Worm (Caenorhabditis elegans) whole organism, young adult: ENCODE measurements around the gene B0244.15.
A peak's percentile ranks its signal among the peaks of the same experiment; 100 is the strongest.

Source experiments
- D2030.7 ChIP-seq: fragments of 200-800 bp; sonication (Bioruptor generic); IDR thresholded peaks from 2 replicates; pipeline ENCODE4 v1.3.6; 2022; ENCODE audit warnings: missing genetic modification reagents, missing genetic modification characterization, missing compliant biosample characterization
- F22D6.2 ChIP-seq: sonication (generic microtip); optimal IDR thresholded peaks from 2 replicates; lab custom pipeline; 2016; ENCODE audit warnings: mild to moderate bottlenecking, missing genetic modification characterization, missing compliant biosample characterization
- F23B12.7 ChIP-seq: sonication (generic microtip); optimal IDR thresholded peaks from 2 replicates; lab custom pipeline; 2017; ENCODE audit warnings: missing genetic modification characterization, mild to moderate bottlenecking, missing compliant biosample characterization, antibody characterized with exemption, moderate library complexity; ENCODE audit not compliant: insufficient read depth
- T07F8.4 ChIP-seq: sonication (generic microtip); optimal IDR thresholded peaks from 2 replicates; lab custom pipeline; 2016; ENCODE audit warnings: mild to moderate bottlenecking, missing genetic modification characterization, moderate library complexity, missing compliant biosample characterization
- Y53F4B.3 ChIP-seq: fragments of 200-800 bp; sonication (Bioruptor generic); IDR thresholded peaks from 2 replicates; pipeline ENCODE4 v1.3.6; 2022; ENCODE audit warnings: missing genetic modification reagents, missing genetic modification characterization, missing compliant biosample characterization
- Y53G8AR.9 ChIP-seq: fragments of 200-800 bp; sonication (Bioruptor generic); conservative IDR thresholded peaks from 2 replicates; pipeline ENCODE4 v1.3.6; 2022; ENCODE audit warnings: missing genetic modification reagents, missing genetic modification characterization, missing compliant biosample characterization
- Y56A3A.18 ChIP-seq: fragments of 200-800 bp; sonication (Bioruptor generic); IDR thresholded peaks from 2 replicates; pipeline ENCODE4 v1.3.6; 2022; ENCODE audit warnings: missing genetic modification reagents, missing genetic modification characterization, missing compliant biosample characterization
- Y67H2A.10 ChIP-seq: fragments of 200-800 bp; sonication (Bioruptor generic); conservative IDR thresholded peaks from 2 replicates; pipeline ENCODE4 v1.3.6; 2022; ENCODE audit warnings: missing genetic modification reagents, missing genetic modification characterization, missing compliant biosample characterization
- Y95B8A.8 ChIP-seq: fragments of 200-800 bp; sonication (Bioruptor generic); IDR thresholded peaks from 2 replicates; pipeline ENCODE4 v1.3.6; 2022; ENCODE audit warnings: missing genetic modification reagents, missing genetic modification characterization, missing compliant biosample characterization
- athp-1 ChIP-seq: sonication (generic microtip); optimal IDR thresholded peaks from 2 replicates; lab custom pipeline; 2017; ENCODE audit warnings: mild to moderate bottlenecking, missing genetic modification characterization, missing compliant biosample characterization
- attf-5 ChIP-seq: fragments of 200-800 bp; sonication (Bioruptor generic); optimal IDR thresholded peaks from 2 replicates; lab custom pipeline; 2018; ENCODE audit warnings: mild to moderate bottlenecking, missing genetic modification characterization, missing compliant biosample characterization
- attf-6 ChIP-seq: fragments of 200-800 bp; sonication (Bioruptor generic); IDR thresholded peaks from 2 replicates; pipeline ENCODE4 v1.3.6; 2022; ENCODE audit warnings: missing genetic modification reagents, missing genetic modification characterization, missing compliant biosample characterization
- bed-1 ChIP-seq: fragments of 200-800 bp; sonication (Bioruptor generic); IDR thresholded peaks from 2 replicates; pipeline ENCODE4 v1.3.6; 2022; ENCODE audit warnings: missing genetic modification reagents, missing genetic modification characterization, missing compliant biosample characterization
- ccch-3 ChIP-seq: fragments of 200-800 bp; sonication (Bioruptor generic); optimal IDR thresholded peaks from 2 replicates; lab custom pipeline; 2018; ENCODE audit warnings: mild to moderate bottlenecking, missing genetic modification characterization, missing compliant biosample characterization
- cebp-2 ChIP-seq: fragments of 200-800 bp; sonication (Bioruptor generic); IDR thresholded peaks from 2 replicates; pipeline ENCODE4 v1.3.6; 2022; ENCODE audit warnings: missing genetic modification characterization, missing compliant biosample characterization
- ceh-40 ChIP-seq: fragments of 200-800 bp; sonication (Bioruptor generic); IDR thresholded peaks from 2 replicates; pipeline ENCODE4 v1.3.6; 2022; ENCODE audit warnings: missing genetic modification characterization, missing compliant biosample characterization
- chd-7 ChIP-seq: sonication (generic microtip); optimal IDR thresholded peaks from 2 replicates; lab custom pipeline; 2016; ENCODE audit warnings: mild to moderate bottlenecking, missing genetic modification characterization, moderate library complexity, missing compliant biosample characterization
- dox-1 ChIP-seq: fragments of 200-800 bp; sonication (Bioruptor generic); IDR thresholded peaks from 2 replicates; pipeline ENCODE4 v1.3.6; 2022; ENCODE audit warnings: missing genetic modification reagents, missing genetic modification characterization, missing compliant biosample characterization
- dpl-1 ChIP-seq: fragments of 150-350 bp; optimal IDR thresholded peaks from 2 replicates; lab custom pipeline; 2014; ENCODE audit warnings: missing biosample characterization, missing genetic modification reagents, missing genetic modification characterization
- efl-1 ChIP-seq: fragments of 150-350 bp; optimal IDR thresholded peaks from 2 replicates; lab custom pipeline; 2014; ENCODE audit warnings: missing biosample characterization, missing genetic modification reagents, missing genetic modification characterization
- egrh-3 ChIP-seq: fragments of 200-800 bp; sonication (Bioruptor generic); IDR thresholded peaks from 2 replicates; pipeline ENCODE4 v1.3.6; 2022; ENCODE audit warnings: missing genetic modification reagents, missing genetic modification characterization, missing compliant biosample characterization
- ekl-4 ChIP-seq: fragments of 200-800 bp; sonication (Bioruptor generic); IDR thresholded peaks from 2 replicates; pipeline ENCODE4 v1.3.6; 2022; ENCODE audit warnings: missing genetic modification reagents, missing genetic modification characterization, missing compliant biosample characterization
- ets-4 ChIP-seq: fragments of 200-800 bp; sonication (Bioruptor generic); optimal IDR thresholded peaks from 2 replicates; lab custom pipeline; 2018; ENCODE audit warnings: mild to moderate bottlenecking, missing genetic modification characterization, missing compliant biosample characterization
- fkh-3 ChIP-seq: sonication (generic microtip); optimal IDR thresholded peaks from 2 replicates; lab custom pipeline; 2016; ENCODE audit warnings: mild to moderate bottlenecking, missing genetic modification characterization, missing compliant biosample characterization
- him-1 ChIP-seq: sonication (generic microtip); optimal IDR thresholded peaks from 2 replicates; lab custom pipeline; 2016; ENCODE audit warnings: missing genotype, missing genetic modification reagents, missing genetic modification characterization, missing compliant biosample characterization
- lin-35 ChIP-seq, 3 experiments: fragments of 150-350 bp in 2 of 3; sonication (generic microtip) in 1 of 3; optimal IDR thresholded peaks; 2 replicates each; lab custom pipeline; 2014 to 2018; ENCODE audit warnings: missing biosample characterization in 3 of 3, missing genetic modification characterization in 3 of 3, missing genetic modification reagents in 3 of 3
- lin-40 ChIP-seq: sonication (generic microtip); optimal IDR thresholded peaks from 2 replicates; lab custom pipeline; 2016; ENCODE audit warnings: missing genetic modification characterization, mild to moderate bottlenecking, missing compliant biosample characterization, missing genotype, missing genetic modification reagents
- lsy-27 ChIP-seq: sonication (generic microtip); optimal IDR thresholded peaks from 2 replicates; lab custom pipeline; 2017; ENCODE audit warnings: missing genetic modification characterization, mild to moderate bottlenecking, missing compliant biosample characterization, antibody characterized with exemption, missing genotype, borderline replicate concordance; ENCODE audit not compliant: insufficient read depth
- madf-3 ChIP-seq: fragments of 200-800 bp; sonication (Bioruptor generic); IDR thresholded peaks from 2 replicates; pipeline ENCODE4 v1.3.6; 2022; ENCODE audit warnings: missing genetic modification reagents, missing genetic modification characterization, missing compliant biosample characterization
- mcd-1 ChIP-seq: fragments of 200-800 bp; sonication (Bioruptor generic); IDR thresholded peaks from 2 replicates; pipeline ENCODE4 v1.3.6; 2022; ENCODE audit warnings: missing genetic modification reagents, missing genetic modification characterization, missing compliant biosample characterization
- mxl-1 ChIP-seq: sonication (generic microtip); optimal IDR thresholded peaks from 2 replicates; lab custom pipeline; 2016; ENCODE audit warnings: missing genetic modification characterization, missing compliant biosample characterization
- nfya-2 ChIP-seq: fragments of 200-800 bp; sonication (Bioruptor generic); IDR thresholded peaks from 2 replicates; pipeline ENCODE4 v1.3.6; 2022; ENCODE audit warnings: missing genetic modification reagents, missing genetic modification characterization, missing compliant biosample characterization
- nhr-179 ChIP-seq: sonication (generic microtip); optimal IDR thresholded peaks from 2 replicates; lab custom pipeline; 2016; ENCODE audit warnings: mild to moderate bottlenecking, missing genetic modification characterization, missing compliant biosample characterization
- nhr-27 ChIP-seq: fragments of 200-800 bp; sonication (Bioruptor generic); optimal IDR thresholded peaks from 2 replicates; lab custom pipeline; 2018; ENCODE audit warnings: mild to moderate bottlenecking, missing genetic modification characterization, moderate library complexity, missing compliant biosample characterization
- pbrm-1 ChIP-seq: fragments of 200-800 bp; sonication (Bioruptor generic); IDR thresholded peaks from 2 replicates; pipeline ENCODE4 v1.3.6; 2022; ENCODE audit warnings: missing genetic modification reagents, missing genetic modification characterization, missing compliant biosample characterization
- pha-4 ChIP-seq: fragments of 150-350 bp; sonication (generic microtip); optimal IDR thresholded peaks from 2 replicates; lab custom pipeline; 2014; ENCODE audit warnings: missing biosample characterization, missing genetic modification reagents, missing genetic modification characterization
- rcor-1 ChIP-seq: fragments of 200-800 bp; sonication (Bioruptor generic); IDR thresholded peaks from 2 replicates; pipeline ENCODE4 v1.3.6; 2022; ENCODE audit warnings: missing genetic modification reagents, missing genetic modification characterization, missing compliant biosample characterization
- rec-8 ChIP-seq, 2 experiments: sonication (generic microtip); optimal IDR thresholded peaks; 2 replicates each; lab custom pipeline; 2016; ENCODE audit warnings: mild to moderate bottlenecking in 2 of 2, missing genetic modification characterization in 2 of 2, missing genetic modification reagents in 2 of 2, missing genotype in 2 of 2, missing biosample characterization in 1 of 2, missing compliant biosample characterization in 1 of 2, moderate library complexity in 1 of 2
- repo-1 ChIP-seq: sonication (generic microtip); optimal IDR thresholded peaks from 2 replicates; lab custom pipeline; 2017; ENCODE audit warnings: mild to moderate bottlenecking, missing genetic modification characterization, missing compliant biosample characterization
- snpc-1.1 ChIP-seq: sonication (generic microtip); optimal IDR thresholded peaks from 2 replicates; lab custom pipeline; 2017; ENCODE audit warnings: missing genetic modification characterization, mild to moderate bottlenecking, missing compliant biosample characterization, antibody characterized with exemption, moderate library complexity, missing genotype, missing genetic modification reagents; ENCODE audit not compliant: insufficient read depth
- somi-1 ChIP-seq: fragments of 200-800 bp; sonication (Bioruptor generic); optimal IDR thresholded peaks from 2 replicates; lab custom pipeline; 2018; ENCODE audit warnings: mild to moderate bottlenecking, missing genetic modification characterization, missing compliant biosample characterization
- tbx-9 ChIP-seq: sonication (generic microtip); optimal IDR thresholded peaks from 2 replicates; lab custom pipeline; 2016; ENCODE audit warnings: borderline replicate concordance, missing genetic modification characterization, inconsistent platforms, missing compliant biosample characterization
- unc-62 ChIP-seq: fragments of 150-350 bp; optimal IDR thresholded peaks from 2 replicates; lab custom pipeline; 2014; ENCODE audit warnings: missing biosample characterization, missing genetic modification reagents, missing genetic modification characterization
- zim-3 ChIP-seq: sonication (generic microtip); optimal IDR thresholded peaks from 2 replicates; lab custom pipeline; 2017; ENCODE audit warnings: mild to moderate bottlenecking, missing genetic modification characterization, moderate library complexity, missing compliant biosample characterization
- ztf-25 ChIP-seq: fragments of 200-800 bp; sonication (Bioruptor generic); IDR thresholded peaks from 2 replicates; pipeline ENCODE4 v1.3.6; 2022; ENCODE audit warnings: missing genetic modification reagents, missing genetic modification characterization, missing compliant biosample characterization
- ztf-3 ChIP-seq: fragments of 200-800 bp; sonication (Bioruptor generic); optimal IDR thresholded peaks from 2 replicates; lab custom pipeline; 2018; ENCODE audit warnings: mild to moderate bottlenecking, missing genetic modification characterization, missing compliant biosample characterization
- ztf-6 ChIP-seq: fragments of 200-800 bp; sonication (Bioruptor generic); IDR thresholded peaks from 2 replicates; pipeline ENCODE4 v1.3.6; 2022; ENCODE audit warnings: missing genetic modification reagents, missing genetic modification characterization, missing compliant biosample characterization

The B0244.15 gene

DNA sequence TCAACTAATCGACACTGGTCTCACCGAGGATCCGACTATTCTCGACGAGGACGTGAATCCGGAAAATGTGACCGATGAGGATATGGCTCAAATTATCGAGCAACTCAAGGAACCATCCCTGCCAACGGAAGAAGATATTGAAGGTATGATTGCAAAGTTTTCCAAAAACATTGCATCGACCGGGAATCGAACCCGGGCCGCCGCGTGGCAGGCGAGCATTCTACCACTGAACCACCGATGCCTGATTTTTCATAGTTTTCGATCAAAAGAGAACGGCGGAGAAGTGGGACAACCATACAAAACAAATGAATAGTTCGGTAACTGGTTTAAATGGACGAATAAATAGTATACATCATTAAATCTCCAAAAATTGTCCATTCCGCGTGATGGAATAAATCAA, 18.7 kb downstream of the B0244.15 start (continued):
- no peak for TF ChIP-seq tbx-9
- 0 out of 2 replicates have a peak, but pooled peaks have one; percentile 45 for TF ChIP-seq pbrm-1 (GFP tag; lab: Robert Waterston, UW)
- no peak for TF ChIP-seq F22D6.2 (tag; lab: Kevin White, UChicago)
- TF ChIP-seq unc-62 (GFP tag; lab: Kevin White, UChicago): no peak
- TF ChIP-seq fkh-3 (tag; lab: Kevin White, UChicago): no peak
- no peak for TF ChIP-seq dpl-1
- 0 out of 2 replicates have a peak, but pooled peaks have one; percentile 50 for TF ChIP-seq ceh-40 (GFP tag; lab: Robert Waterston, UW)
- no peak for TF ChIP-seq attf-6
- TF ChIP-seq athp-1: peak; percentile 39
- no peak for TF ChIP-seq repo-1 (tag; lab: Kevin White, UChicago)
- no peak for TF ChIP-seq cebp-2
- no peak for TF ChIP-seq ekl-4 (GFP tag; lab: Robert Waterston, UW)
- TF ChIP-seq T07F8.4: peak; percentile 51
- 0 out of 2 replicates have a peak, but pooled peaks have one; percentile 19 for TF ChIP-seq rcor-1
- TF ChIP-seq efl-1 (GFP tag; lab: Kevin White, UChicago): no peak
- TF ChIP-seq rec-8 (tag; optimal IDR thresholded peaks at IDR 0.05; lab: Kevin White, UChicago): peak in 1 of 2 experiments; percentile 43
- peak; percentile 85; the same call in 1 of the 2 replicates for TF ChIP-seq ztf-25
- no peak for TF ChIP-seq lin-40 (tag; lab: Kevin White, UChicago)
- TF ChIP-seq Y53G8AR.9 (GFP tag; lab: Robert Waterston, UW): no peak; the same call in 1 of the 2 replicates
- TF ChIP-seq nfya-2 (GFP tag; lab: Robert Waterston, UW): no peak
- TF ChIP-seq nhr-27 (tag; lab: Kevin White, UChicago): no peak
- no peak for TF ChIP-seq ccch-3
- peak; percentile 55 for TF ChIP-seq dox-1 (GFP tag; lab: Robert Waterston, UW)
- no peak for TF ChIP-seq pha-4 (tag; lab: Kevin White, UChicago)
- TF ChIP-seq Y56A3A.18: 0 out of 2 replicates have a peak, but pooled peaks have one; percentile 44
- no peak for TF ChIP-seq ztf-6 (GFP tag; lab: Robert Waterston, UW)
- no peak for TF ChIP-seq Y53F4B.3 (GFP tag; lab: Robert Waterston, UW)
- TF ChIP-seq mcd-1 (GFP tag; lab: Robert Waterston, UW): 0 out of 2 replicates have a peak, but pooled peaks have one; percentile 22
- no peak for TF ChIP-seq mxl-1 (tag; lab: Kevin White, UChicago)
- peak; percentile 71; the same call in 1 of the 2 replicates for TF ChIP-seq D2030.7 (GFP tag; lab: Robert Waterston, UW)
- TF ChIP-seq Y67H2A.10 (GFP tag; lab: Robert Waterston, UW): no peak
- TF ChIP-seq egrh-3 (GFP tag; lab: Robert Waterston, UW): peak; percentile 36; the same call in 1 of the 2 replicates
- no peak for TF ChIP-seq zim-3 (tag; lab: Kevin White, UChicago)
- TF ChIP-seq F23B12.7 (tag; lab: Kevin White, UChicago): peak; percentile 80
- no peak for TF ChIP-seq ets-4 (GFP tag; lab: Kevin White, UChicago)
- no peak for TF ChIP-seq somi-1 (GFP tag; lab: Kevin White, UChicago)
- no peak for TF ChIP-seq nhr-179 (tag; lab: Kevin White, UChicago)
- TF ChIP-seq attf-5: peak; percentile 9
- TF ChIP-seq snpc-1.1 (tag; lab: Kevin White, UChicago): peak; percentile 7
- TF ChIP-seq Y95B8A.8 (GFP tag; lab: Robert Waterston, UW): 0 out of 2 replicates have a peak, but pooled peaks have one; percentile 21
- peak; percentile 78 for TF ChIP-seq him-1 (tag; lab: Kevin White, UChicago)
- no peak for TF ChIP-seq ztf-3 (GFP tag; lab: Kevin White, UChicago)
- no peak for TF ChIP-seq madf-3 (GFP tag; lab: Robert Waterston, UW)
- TF ChIP-seq lsy-27 (tag; lab: Kevin White, UChicago): no peak
- TF ChIP-seq lin-35 (GFP tag; optimal IDR thresholded peaks at IDR 0.05; lab: Kevin White, UChicago): no peak
- TF ChIP-seq chd-7 (tag; lab: Kevin White, UChicago): peak; percentile 71
- TF ChIP-seq bed-1 (GFP tag; lab: Robert Waterston, UW): no peak
